Fruit fly (Drosophila melanogaster) whole organism, prepupa: ENCODE measurements around the gene THADA.
"Not testable (repeated sequence)": the region's sequence is repeated elsewhere in the genome, so short reads cannot be mapped to it uniquely, and the experiment has no call there.

Experiments used
- Blimp-1 ChIP-seq: fragments of 200-800 bp; sonication (Bioruptor generic); optimal IDR thresholded peaks from 3 replicates; lab custom pipeline; 2017; ENCODE audit warnings: missing biosample characterization, missing genetic modification characterization, mild to moderate bottlenecking, moderate library complexity, missing genetic modification reagents
- CG10631 ChIP-seq: fragments of 200-800 bp; sonication (Bioruptor generic); optimal IDR thresholded peaks from 2 replicates; lab custom pipeline; 2016; ENCODE audit warnings: missing biosample characterization, missing genetic modification characterization
- CG15336 ChIP-seq: fragments of 200-800 bp; sonication (Bioruptor generic); IDR thresholded peaks from 2 replicates; pipeline ENCODE4 v1.3.6; 2022; ENCODE audit warnings: missing biosample characterization, missing genetic modification characterization
- CG3032 ChIP-seq: fragments of 200-800 bp; optimal IDR thresholded peaks from 2 replicates; lab custom pipeline; 2019; ENCODE audit warnings: missing biosample characterization, mild to moderate bottlenecking, missing genetic modification characterization, moderate library complexity
- CG32006 ChIP-seq: fragments of 200-800 bp; sonication (Bioruptor generic); optimal IDR thresholded peaks from 3 replicates; lab custom pipeline; 2017; ENCODE audit warnings: missing biosample characterization, mild to moderate bottlenecking, missing genetic modification characterization
- CG34406 ChIP-seq: fragments of 200-800 bp; sonication (Bioruptor generic); optimal IDR thresholded peaks from 3 replicates; lab custom pipeline; 2016; ENCODE audit warnings: missing biosample characterization, missing genetic modification characterization
- CG8119 ChIP-seq: fragments of 200-800 bp; sonication (Bioruptor generic); IDR thresholded peaks from 3 replicates; pipeline ENCODE4 v1.3.6; 2022; ENCODE audit warnings: missing biosample characterization, missing genetic modification characterization
- CG8319 ChIP-seq: fragments of 200-800 bp; sonication (Bioruptor generic); optimal IDR thresholded peaks from 3 replicates; lab custom pipeline; 2016; ENCODE audit warnings: missing biosample characterization, missing genetic modification characterization
- CG9139 ChIP-seq: fragments of 200-800 bp; sonication (Bioruptor generic); optimal IDR thresholded peaks from 3 replicates; lab custom pipeline; 2017; ENCODE audit warnings: missing biosample characterization, mild to moderate bottlenecking, missing genetic modification characterization
- Eip75B ChIP-seq: fragments of 200-800 bp; sonication (Bioruptor generic); optimal IDR thresholded peaks from 3 replicates; lab custom pipeline; 2016; ENCODE audit warnings: missing biosample characterization, missing genetic modification characterization
- Eip78C ChIP-seq: fragments of 200-800 bp; sonication (Bioruptor generic); peaks from one replicate; lab custom pipeline; 2016; ENCODE audit warnings: missing biosample characterization, missing genetic modification characterization
- Ets21C ChIP-seq: fragments of 200-800 bp; sonication (Bioruptor generic); optimal IDR thresholded peaks from 3 replicates; lab custom pipeline; 2016; ENCODE audit warnings: missing biosample characterization, missing genetic modification characterization
- Ets96B ChIP-seq: fragments of 200-800 bp; optimal IDR thresholded peaks from 2 replicates; lab custom pipeline; 2019; ENCODE audit warnings: missing biosample characterization, mild to moderate bottlenecking, missing genetic modification characterization, moderate library complexity
- Gug ChIP-seq: fragments of 200-800 bp; sonication (Bioruptor generic); IDR thresholded peaks from 2 replicates; pipeline ENCODE4 v1.3.6; 2022; ENCODE audit warnings: missing biosample characterization, missing genetic modification characterization
- Hr39 ChIP-seq: fragments of 200-800 bp; sonication (Bioruptor generic); optimal IDR thresholded peaks from 2 replicates; lab custom pipeline; 2016; ENCODE audit warnings: missing biosample characterization, missing genetic modification characterization
- Lpt ChIP-seq: fragments of 200-800 bp; sonication (Bioruptor generic); optimal IDR thresholded peaks from 3 replicates; lab custom pipeline; 2016; ENCODE audit warnings: missing biosample characterization, missing genetic modification characterization
- Smox ChIP-seq: fragments of 200-800 bp; sonication (Bioruptor generic); optimal IDR thresholded peaks from 3 replicates; lab custom pipeline; 2016; ENCODE audit warnings: missing biosample characterization, missing genetic modification characterization
- Sox14 ChIP-seq: fragments of 200-800 bp; sonication (Bioruptor generic); optimal IDR thresholded peaks from 3 replicates; lab custom pipeline; 2016; ENCODE audit warnings: missing biosample characterization, missing genetic modification characterization
- Sox15 ChIP-seq: fragments of 200-800 bp; sonication (Bioruptor generic); optimal IDR thresholded peaks from 3 replicates; lab custom pipeline; 2016; ENCODE audit warnings: missing biosample characterization, missing genetic modification characterization
- dsx ChIP-seq: fragments of 200-800 bp; optimal IDR thresholded peaks from 3 replicates; lab custom pipeline; 2019; ENCODE audit warnings: missing biosample characterization, mild to moderate bottlenecking, missing genetic modification characterization, moderate library complexity; ENCODE audit not compliant: poor library complexity, severe bottlenecking
- eg ChIP-seq: fragments of 200-800 bp; sonication (Bioruptor generic); IDR thresholded peaks from 3 replicates; pipeline ENCODE4 v1.3.6; 2022; ENCODE audit warnings: missing biosample characterization, missing genetic modification characterization
- esn ChIP-seq: fragments of 200-800 bp; sonication (Bioruptor generic); optimal IDR thresholded peaks from 2 replicates; lab custom pipeline; 2016; ENCODE audit warnings: missing biosample characterization, mild to moderate bottlenecking, missing genetic modification characterization, moderate library complexity
- fkh ChIP-seq: fragments of 200-800 bp; sonication (Bioruptor generic); optimal IDR thresholded peaks from 3 replicates; lab custom pipeline; 2017; ENCODE audit warnings: missing biosample characterization, mild to moderate bottlenecking, missing genetic modification characterization, moderate library complexity
- lz ChIP-seq: fragments of 200-800 bp; sonication (Bioruptor generic); optimal IDR thresholded peaks from 3 replicates; lab custom pipeline; 2016; ENCODE audit warnings: missing biosample characterization, missing genetic modification characterization
- net ChIP-seq: fragments of 200-800 bp; sonication (Bioruptor generic); optimal IDR thresholded peaks from 3 replicates; lab custom pipeline; 2016; ENCODE audit warnings: missing biosample characterization, missing genetic modification characterization
- pdm3 ChIP-seq: fragments of 200-800 bp; sonication (Bioruptor generic); optimal IDR thresholded peaks from 3 replicates; lab custom pipeline; 2016; ENCODE audit warnings: missing biosample characterization, missing genetic modification characterization
- salr ChIP-seq, 2 experiments: fragments of 200-800 bp; sonication (Bioruptor generic); optimal IDR thresholded peaks; 3 replicates each; lab custom pipeline; 2016 to 2018; ENCODE audit warnings: missing biosample characterization in 2 of 2, missing genetic modification characterization in 2 of 2, mild to moderate bottlenecking in 1 of 2
- ss ChIP-seq, 2 experiments: fragments of 200-800 bp; sonication (Bioruptor generic); optimal IDR thresholded peaks; 2 replicates in 1 of 2; 3 replicates in 1 of 2; lab custom pipeline; 2017 to 2018; ENCODE audit warnings: mild to moderate bottlenecking in 2 of 2, missing biosample characterization in 2 of 2, missing genetic modification characterization in 2 of 2, moderate library complexity in 1 of 2
- svp ChIP-seq: fragments of 200-800 bp; sonication (Bioruptor generic); peaks from one replicate; lab custom pipeline; 2016; ENCODE audit warnings: missing biosample characterization, missing genetic modification characterization
- vri ChIP-seq: fragments of 200-800 bp; sonication (Bioruptor generic); optimal IDR thresholded peaks from 3 replicates; lab custom pipeline; 2016; ENCODE audit warnings: missing biosample characterization, mild to moderate bottlenecking, missing genetic modification characterization

Gene THADA

dm6 chrX:19865389-19866144 lies at the start of gene THADA:
TSS of gene THADA (minus strand) at chrX:19865524.
- 0 out of 3 replicates have a peak, but pooled peaks have one; percentile 46 for TF ChIP-seq CG8119 (GFP tag; lab: Robert Waterston, UW)
- TF ChIP-seq esn = peak; percentile 15
- TF ChIP-seq Gug (GFP tag; lab: Robert Waterston, UW) = no peak
- TF ChIP-seq Hr39 (GFP tag; lab: Kevin White, UChicago) = peak; percentile 18
- TF ChIP-seq CG8319 = no peak
- no peak for TF ChIP-seq salr (GFP tag; optimal IDR thresholded peaks at IDR 0.05; lab: Kevin White, UChicago)
- TF ChIP-seq Smox (GFP tag; lab: Kevin White, UChicago) = peak; percentile 32
- TF ChIP-seq pdm3 (GFP tag; lab: Kevin White, UChicago) = no peak
- peak; percentile 58; the same call in 1 of the 2 replicates for TF ChIP-seq CG15336 (GFP tag; lab: Robert Waterston, UW)
- TF ChIP-seq lz (GFP tag; lab: Kevin White, UChicago) = peak; percentile 19
- no peak for TF ChIP-seq net (GFP tag; lab: Kevin White, UChicago)
- no peak for TF ChIP-seq Lpt
- no peak for TF ChIP-seq vri (GFP tag; lab: Kevin White, UChicago)

- not testable (repeated sequence) for TF ChIP-seq CG10631 (GFP tag; lab: Kevin White, UChicago); Eip78C (GFP tag; lab: Kevin White, UChicago); CG34406
Observed at dm6 chrX:19910017-19910416, 44.7 kb upstream of the THADA start, which contains the start of gene CG45486. TSS of gene CG45486 (minus strand) at chrX:19910117.

- TF ChIP-seq Lpt (peak; percentile 50), Blimp-1 (GFP tag; lab: Kevin White, UChicago) (peak; percentile 69), Sox15 (GFP tag; lab: Kevin White, UChicago) (no peak)
Observed at dm6 chrX:19899978-19900377, 34.7 kb upstream of the THADA start.

dm6 chrX:19897991-19898473 lies 32.7 kb upstream of the THADA start:
- TF ChIP-seq Sox14 (GFP tag; lab: Kevin White, UChicago) = no peak
- TF ChIP-seq CG32006 (GFP tag; lab: Kevin White, UChicago) = peak; percentile 12
- TF ChIP-seq Lpt = no peak
- TF ChIP-seq Eip78C (GFP tag; lab: Kevin White, UChicago) = peak; percentile 43
- TF ChIP-seq Eip75B (GFP tag; lab: Kevin White, UChicago) = peak; percentile 22
- TF ChIP-seq Ets21C = no peak
- TF ChIP-seq CG9139 (GFP tag; lab: Kevin White, UChicago) = no peak
- no peak for TF ChIP-seq fkh
- peak in 1 of 2 experiments; percentile 44 for TF ChIP-seq ss (GFP tag; optimal IDR thresholded peaks at IDR 0.05; lab: Kevin White, UChicago)
- peak; percentile 31 for TF ChIP-seq svp

dm6 chrX:19897328-19897990 lies 32.1 kb upstream of the THADA start:
- TF ChIP-seq Ets96B (tag; lab: Kevin White, UChicago) = peak; percentile 26
- 0 out of 3 replicates have a peak, but pooled peaks have one; percentile 9 for TF ChIP-seq eg
- peak; percentile 2 for TF ChIP-seq Sox14 (GFP tag; lab: Kevin White, UChicago)
- TF ChIP-seq CG3032 (tag; lab: Kevin White, UChicago) = no peak
- peak; percentile 4 for TF ChIP-seq CG32006 (GFP tag; lab: Kevin White, UChicago)
- TF ChIP-seq Eip78C (GFP tag; lab: Kevin White, UChicago) = peak; percentile 50
- peak; percentile 63 for TF ChIP-seq svp
- peak in 1 of 2 experiments; percentile 7 for TF ChIP-seq ss (GFP tag; optimal IDR thresholded peaks at IDR 0.05; lab: Kevin White, UChicago)
- no peak for TF ChIP-seq vri (GFP tag; lab: Kevin White, UChicago)
- no peak for TF ChIP-seq dsx (GFP tag; lab: Kevin White, UChicago)
